Worm (Caenorhabditis elegans) whole organism, young adult: ENCODE results near the gene prdx-6.

Experiments used
- C06A6.2 ChIP-seq: fragments of 200-800 bp; sonication (Bioruptor generic); conservative IDR thresholded peaks from 2 replicates; pipeline ENCODE4 v1.3.6; 2022; ENCODE audit warnings: missing genetic modification characterization, missing compliant biosample characterization
- F55B11.4 ChIP-seq: sonication (generic microtip); optimal IDR thresholded peaks from 2 replicates; lab custom pipeline; 2016; ENCODE audit warnings: missing compliant biosample characterization, missing genetic modification characterization, borderline replicate concordance; ENCODE audit not compliant: insufficient read depth
- die-1 ChIP-seq: sonication (generic microtip); optimal IDR thresholded peaks from 2 replicates; lab custom pipeline; 2016; ENCODE audit warnings: missing genotype, mild to moderate bottlenecking, missing genetic modification characterization, missing compliant biosample characterization
- pha-4 ChIP-seq: fragments of 150-350 bp; sonication (generic microtip); optimal IDR thresholded peaks from 2 replicates; lab custom pipeline; 2014; ENCODE audit warnings: missing biosample characterization, missing genetic modification reagents, missing genetic modification characterization
- rcor-1 ChIP-seq: fragments of 200-800 bp; sonication (Bioruptor generic); IDR thresholded peaks from 2 replicates; pipeline ENCODE4 v1.3.6; 2022; ENCODE audit warnings: missing genetic modification reagents, missing genetic modification characterization, missing compliant biosample characterization
- unc-130 ChIP-seq: sonication (generic microtip); optimal IDR thresholded peaks from 2 replicates; lab custom pipeline; 2016; ENCODE audit warnings: missing genetic modification reagents, missing genetic modification characterization, missing compliant biosample characterization
- ztf-28 ChIP-seq: fragments of 200-800 bp; sonication (Bioruptor generic); IDR thresholded peaks from 2 replicates; pipeline ENCODE4 v1.3.6; 2022; ENCODE audit warnings: missing genetic modification reagents, missing genetic modification characterization, missing compliant biosample characterization

DNA sequence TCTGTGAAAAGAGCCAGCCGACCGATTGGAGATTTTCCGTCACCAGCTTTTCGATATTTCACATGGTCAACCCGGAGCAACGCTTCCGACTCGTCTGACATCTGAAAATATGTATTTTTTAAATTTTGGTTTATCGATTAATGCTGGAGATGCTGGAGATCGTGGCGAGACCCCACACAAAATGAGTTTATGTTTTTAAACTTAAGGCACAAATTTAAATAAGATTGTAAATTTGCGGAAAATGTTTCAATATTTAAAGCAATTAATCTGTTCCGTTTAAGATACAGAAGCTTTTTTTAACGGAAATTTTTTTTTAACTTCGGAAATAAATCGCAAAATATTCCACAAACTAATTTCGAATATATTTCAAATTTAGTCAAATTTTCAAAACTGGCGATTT, 13.3 kb downstream of the prdx-6 start, which contains the start of gene gtf-2H1:
- TF ChIP-seq unc-130 (GFP tag; lab: Kevin White, UChicago) (no peak), ztf-28 (GFP tag; lab: Robert Waterston, UW) (no peak), F55B11.4 (tag; lab: Kevin White, UChicago) (no peak), pha-4 (tag; lab: Kevin White, UChicago) (no peak), C06A6.2 (GFP tag; lab: Robert Waterston, UW) (no peak), rcor-1 (GFP tag; lab: Robert Waterston, UW) (no peak), die-1 (tag; lab: Kevin White, UChicago) (no peak)
